Worm (Caenorhabditis elegans) whole organism, late embryonic: ENCODE data around the gene rol-3.

Experiments used
- C08G9.2 ChIP-seq: sonication (generic microtip); optimal IDR thresholded peaks from 2 replicates; lab custom pipeline; 2016; ENCODE audit warnings: mild to moderate bottlenecking, missing genetic modification characterization, moderate library complexity, missing compliant biosample characterization
- C38D4.7 ChIP-seq: fragments of 200-800 bp; sonication (Bioruptor generic); optimal IDR thresholded peaks from 2 replicates; lab custom pipeline; 2018; ENCODE audit warnings: mild to moderate bottlenecking, missing genetic modification characterization, moderate library complexity, missing compliant biosample characterization
- K02D7.2 ChIP-seq: sonication (generic microtip); optimal IDR thresholded peaks from 2 replicates; lab custom pipeline; 2017; ENCODE audit warnings: mild to moderate bottlenecking, missing genetic modification characterization, missing compliant biosample characterization
- K09A11.1 ChIP-seq: sonication (generic microtip); optimal IDR thresholded peaks from 2 replicates; lab custom pipeline; 2017; ENCODE audit warnings: antibody characterized with exemption, mild to moderate bottlenecking, missing genetic modification characterization, missing compliant biosample characterization; ENCODE audit not compliant: insufficient read depth
- T23F11.4 ChIP-seq: fragments of 200-800 bp; sonication (Bioruptor generic); optimal IDR thresholded peaks from 2 replicates; lab custom pipeline; 2018; ENCODE audit warnings: mild to moderate bottlenecking, missing genetic modification characterization, missing compliant biosample characterization
- ahr-1 ChIP-seq: sonication (generic microtip); optimal IDR thresholded peaks from 2 replicates; lab custom pipeline; 2016; ENCODE audit warnings: missing genetic modification characterization, missing compliant biosample characterization
- ama-1 ChIP-seq: fragments of 150-350 bp; optimal IDR thresholded peaks from 2 replicates; lab custom pipeline; 2014
- ceh-18 ChIP-seq: sonication (generic microtip); optimal IDR thresholded peaks from 2 replicates; lab custom pipeline; 2016; ENCODE audit warnings: missing genetic modification characterization, missing compliant biosample characterization
- ceh-19 ChIP-seq: fragments of 200-800 bp; sonication (Bioruptor generic); optimal IDR thresholded peaks from 2 replicates; lab custom pipeline; 2018; ENCODE audit warnings: mild to moderate bottlenecking, missing genetic modification characterization, missing compliant biosample characterization
- ceh-2 ChIP-seq: sonication (generic microtip); optimal IDR thresholded peaks from 2 replicates; lab custom pipeline; 2016; ENCODE audit warnings: missing genotype, missing genetic modification characterization, missing compliant biosample characterization
- ceh-22 ChIP-seq: sonication (generic microtip); optimal IDR thresholded peaks from 2 replicates; lab custom pipeline; 2017; ENCODE audit warnings: missing biosample characterization, missing genetic modification characterization
- ceh-30 ChIP-seq: fragments of 150-350 bp; optimal IDR thresholded peaks from 2 replicates; lab custom pipeline; 2014; ENCODE audit warnings: missing biosample characterization, missing genetic modification characterization
- ceh-31 ChIP-seq: sonication (generic microtip); optimal IDR thresholded peaks from 2 replicates; lab custom pipeline; 2016; ENCODE audit warnings: missing genetic modification characterization, missing compliant biosample characterization
- ceh-6 ChIP-seq: fragments of 200-800 bp; sonication (Bioruptor generic); optimal IDR thresholded peaks from 2 replicates; lab custom pipeline; 2018; ENCODE audit warnings: mild to moderate bottlenecking, missing genetic modification characterization, missing compliant biosample characterization
- che-1 ChIP-seq: sonication (generic microtip); optimal IDR thresholded peaks from 2 replicates; lab custom pipeline; 2016; ENCODE audit warnings: mild to moderate bottlenecking, missing genetic modification characterization, missing compliant biosample characterization
- dmd-4 ChIP-seq: sonication (generic microtip); optimal IDR thresholded peaks from 2 replicates; lab custom pipeline; 2016; ENCODE audit warnings: borderline replicate concordance, missing genetic modification characterization, missing compliant biosample characterization
- dve-1 ChIP-seq: sonication (generic microtip); optimal IDR thresholded peaks from 2 replicates; lab custom pipeline; 2017; ENCODE audit warnings: antibody characterized with exemption, mild to moderate bottlenecking, missing genetic modification characterization, missing compliant biosample characterization
- elt-4 ChIP-seq: sonication (generic microtip); optimal IDR thresholded peaks from 2 replicates; lab custom pipeline; 2016; ENCODE audit warnings: missing genetic modification characterization, missing compliant biosample characterization
- eyg-1 ChIP-seq: sonication (generic microtip); optimal IDR thresholded peaks from 2 replicates; lab custom pipeline; 2016; ENCODE audit warnings: missing genotype, missing genetic modification characterization, missing compliant biosample characterization
- fkh-6 ChIP-seq: sonication (generic microtip); optimal IDR thresholded peaks from 2 replicates; lab custom pipeline; 2016; ENCODE audit warnings: missing genetic modification characterization, missing compliant biosample characterization
- gmeb-2 ChIP-seq: sonication (generic microtip); optimal IDR thresholded peaks from 2 replicates; lab custom pipeline; 2016; ENCODE audit warnings: missing genetic modification characterization, inconsistent platforms, missing compliant biosample characterization
- hlh-15 ChIP-seq: sonication (generic microtip); optimal IDR thresholded peaks from 2 replicates; lab custom pipeline; 2016; ENCODE audit warnings: missing genetic modification characterization, missing compliant biosample characterization
- hlh-30 ChIP-seq: sonication (generic microtip); optimal IDR thresholded peaks from 2 replicates; lab custom pipeline; 2017; ENCODE audit warnings: antibody characterized with exemption, missing genetic modification characterization, missing compliant biosample characterization; ENCODE audit not compliant: insufficient read depth
- hlh-6 ChIP-seq: sonication (generic microtip); optimal IDR thresholded peaks from 2 replicates; lab custom pipeline; 2016; ENCODE audit warnings: missing genotype, missing genetic modification characterization, missing compliant biosample characterization
- hlh-8 ChIP-seq: sonication (generic microtip); optimal IDR thresholded peaks from 2 replicates; lab custom pipeline; 2016; ENCODE audit warnings: missing genotype, missing genetic modification characterization, missing compliant biosample characterization
- lim-6 ChIP-seq: sonication (generic microtip); optimal IDR thresholded peaks from 2 replicates; lab custom pipeline; 2016; ENCODE audit warnings: missing genetic modification characterization, missing compliant biosample characterization
- madf-2 ChIP-seq: sonication (generic microtip); optimal IDR thresholded peaks from 2 replicates; lab custom pipeline; 2017; ENCODE audit warnings: missing genetic modification characterization, missing compliant biosample characterization
- mec-3 ChIP-seq: sonication (generic microtip); optimal IDR thresholded peaks from 2 replicates; lab custom pipeline; 2016; ENCODE audit warnings: borderline replicate concordance, missing genetic modification characterization, missing compliant biosample characterization
- nfya-1 ChIP-seq: sonication (generic microtip); optimal IDR thresholded peaks from 2 replicates; lab custom pipeline; 2017; ENCODE audit warnings: missing genetic modification characterization, mild to moderate bottlenecking, missing compliant biosample characterization, antibody characterized with exemption, moderate library complexity
- nhr-11 ChIP-seq: fragments of 150-350 bp; optimal IDR thresholded peaks from 2 replicates; lab custom pipeline; 2014; ENCODE audit warnings: missing biosample characterization, missing genetic modification characterization
- nhr-232 ChIP-seq: sonication (generic microtip); optimal IDR thresholded peaks from 2 replicates; lab custom pipeline; 2016; ENCODE audit warnings: missing genetic modification characterization, missing compliant biosample characterization
- npax-4 ChIP-seq: sonication (generic microtip); optimal IDR thresholded peaks from 2 replicates; lab custom pipeline; 2016; ENCODE audit warnings: missing genetic modification characterization, missing compliant biosample characterization
- odd-2 ChIP-seq: sonication (generic microtip); optimal IDR thresholded peaks from 2 replicates; lab custom pipeline; 2017; ENCODE audit warnings: antibody characterized with exemption, mild to moderate bottlenecking, missing genetic modification characterization, missing compliant biosample characterization
- pat-9 ChIP-seq: fragments of 200-800 bp; sonication (Bioruptor generic); optimal IDR thresholded peaks from 2 replicates; lab custom pipeline; 2018; ENCODE audit warnings: mild to moderate bottlenecking, missing genetic modification characterization, moderate library complexity, missing compliant biosample characterization
- pax-1 ChIP-seq: fragments of 150-350 bp; optimal IDR thresholded peaks from 2 replicates; lab custom pipeline; 2014; ENCODE audit warnings: missing biosample characterization, missing genetic modification characterization
- pha-4 ChIP-seq: fragments of 150-350 bp; optimal IDR thresholded peaks from 2 replicates; lab custom pipeline; 2018; ENCODE audit warnings: missing biosample characterization, missing genetic modification reagents, missing genetic modification characterization
- pros-1 ChIP-seq: fragments of 150-350 bp; optimal IDR thresholded peaks from 2 replicates; lab custom pipeline; 2014; ENCODE audit warnings: missing biosample characterization, missing genetic modification reagents, missing genetic modification characterization
- ref-2 ChIP-seq: sonication (generic microtip); optimal IDR thresholded peaks from 2 replicates; lab custom pipeline; 2016; ENCODE audit warnings: missing genetic modification characterization, missing compliant biosample characterization
- rnt-1 ChIP-seq: sonication (generic microtip); optimal IDR thresholded peaks from 2 replicates; lab custom pipeline; 2016; ENCODE audit warnings: missing genetic modification characterization, missing compliant biosample characterization
- sdc-2 ChIP-seq: sonication (generic microtip); optimal IDR thresholded peaks from 2 replicates; lab custom pipeline; 2016; ENCODE audit warnings: missing genotype, missing genetic modification characterization, missing compliant biosample characterization
- sox-4 ChIP-seq: sonication (generic microtip); optimal IDR thresholded peaks from 2 replicates; lab custom pipeline; 2017; ENCODE audit warnings: mild to moderate bottlenecking, missing genetic modification characterization, inconsistent platforms, missing compliant biosample characterization
- syd-9 ChIP-seq: sonication (generic microtip); optimal IDR thresholded peaks from 2 replicates; lab custom pipeline; 2016; ENCODE audit warnings: mild to moderate bottlenecking, missing genetic modification characterization, moderate library complexity, missing compliant biosample characterization
- tbx-2 ChIP-seq: sonication (generic microtip); optimal IDR thresholded peaks from 2 replicates; lab custom pipeline; 2016; ENCODE audit warnings: missing genetic modification characterization, missing compliant biosample characterization
- tbx-7 ChIP-seq: sonication (generic microtip); optimal IDR thresholded peaks from 2 replicates; lab custom pipeline; 2016; ENCODE audit warnings: missing genotype, missing genetic modification characterization, missing compliant biosample characterization
- unc-3 ChIP-seq, 2 experiments: fragments of 200-800 bp in 1 of 2; sonication (Bioruptor generic) in 1 of 2; sonication (generic microtip) in 1 of 2; conservative IDR thresholded peaks in 1 of 2; optimal IDR thresholded peaks in 1 of 2; 2 replicates each; pipeline versions ENCODE4 v1.3.6 to Lab custom; 2016 to 2022; ENCODE audit warnings: missing compliant biosample characterization in 2 of 2, missing genetic modification characterization in 2 of 2, missing genetic modification reagents in 1 of 2
- ztf-16 ChIP-seq: sonication (generic microtip); optimal IDR thresholded peaks from 2 replicates; lab custom pipeline; 2017; ENCODE audit warnings: missing genetic modification characterization, missing compliant biosample characterization

rol-3 gene

ce11 chrV:8239928-8240327 is 1.7 kb upstream of the rol-3 start, which contains the start of gene C16D9.3:
TSS of gene C16D9.3 (minus strand) at chrV:8240028.
- no peak for TF ChIP-seq dve-1
- TF ChIP-seq elt-4 (tag; lab: Kevin White, UChicago): no peak
- TF ChIP-seq tbx-7 (tag; lab: Kevin White, UChicago): no peak
- TF ChIP-seq ceh-18 (tag; lab: Kevin White, UChicago): no peak
- no peak for TF ChIP-seq ceh-31 (tag; lab: Kevin White, UChicago)
- no peak for TF ChIP-seq pros-1 (tag; lab: Kevin White, UChicago)
- no peak for TF ChIP-seq odd-2 (tag; lab: Kevin White, UChicago)
- TF ChIP-seq K02D7.2 (tag; lab: Kevin White, UChicago): no peak
- TF ChIP-seq mec-3: no peak
- TF ChIP-seq sox-4 (tag; lab: Kevin White, UChicago): no peak
- TF ChIP-seq hlh-15: no peak
- TF ChIP-seq ceh-22: no peak
- TF ChIP-seq eyg-1 (tag; lab: Kevin White, UChicago): no peak
- TF ChIP-seq syd-9 (tag; lab: Kevin White, UChicago): no peak
- no peak for TF ChIP-seq C38D4.7 (GFP tag; lab: Kevin White, UChicago)
- TF ChIP-seq ahr-1 (tag; lab: Kevin White, UChicago): no peak
- no peak for TF ChIP-seq pax-1 (tag; lab: Kevin White, UChicago)
- no peak for TF ChIP-seq madf-2 (tag; lab: Kevin White, UChicago)

ce11 chrV:8235331-8235730 is 2.9 kb downstream of the rol-3 start:
- no peak for TF ChIP-seq dmd-4
- TF ChIP-seq rnt-1 (tag; lab: Kevin White, UChicago): no peak
- peak; percentile 16 for TF ChIP-seq ceh-6 (GFP tag; lab: Kevin White, UChicago)
- TF ChIP-seq T23F11.4 (GFP tag; lab: Kevin White, UChicago): no peak
- no peak for TF ChIP-seq mec-3
- TF ChIP-seq nhr-232 (tag; lab: Kevin White, UChicago): peak; percentile 46
- TF ChIP-seq hlh-8: no peak
- no peak for TF ChIP-seq K02D7.2 (tag; lab: Kevin White, UChicago)
- TF ChIP-seq ama-1 (lab: Kevin White, UChicago): no peak
- TF ChIP-seq lim-6: no peak
- TF ChIP-seq npax-4 (tag; lab: Kevin White, UChicago): no peak
- TF ChIP-seq ztf-16 (tag; lab: Kevin White, UChicago): no peak
- TF ChIP-seq ref-2 (tag; lab: Kevin White, UChicago): peak; percentile 52
- no peak for TF ChIP-seq unc-3 (GFP tag; conservative IDR thresholded peaks at IDR 0.05; lab: Robert Waterston, UW)
- TF ChIP-seq unc-3 (tag; optimal IDR thresholded peaks at IDR 0.05; lab: Kevin White, UChicago): no peak
- TF ChIP-seq sox-4 (tag; lab: Kevin White, UChicago): no peak
- TF ChIP-seq hlh-30 (tag; lab: Kevin White, UChicago): peak; percentile 1
- peak; percentile 3 for TF ChIP-seq sdc-2
- TF ChIP-seq fkh-6 (tag; lab: Kevin White, UChicago): no peak
- TF ChIP-seq K09A11.1 (tag; lab: Kevin White, UChicago): no peak
- TF ChIP-seq che-1: no peak
- TF ChIP-seq gmeb-2: no peak

DNA sequence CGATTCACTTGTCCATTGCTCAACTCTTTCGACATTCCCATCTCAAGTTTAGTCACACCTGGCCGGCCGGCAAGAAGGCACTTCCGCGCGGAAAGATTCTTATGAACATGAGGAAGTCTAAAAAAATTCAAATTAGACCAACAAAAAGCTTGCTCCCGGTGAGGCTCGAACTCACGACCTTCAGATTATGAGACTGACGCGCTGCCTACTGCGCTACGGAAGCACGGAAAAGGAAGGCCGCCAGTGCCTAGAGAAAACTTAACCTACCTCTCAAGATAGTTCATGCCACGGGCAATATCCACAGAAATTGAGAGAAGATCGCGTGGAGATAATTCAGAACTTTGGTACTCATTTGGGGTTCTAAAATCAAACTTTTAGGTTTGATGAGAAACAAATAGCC is 8.2 kb downstream of the rol-3 start:
- TF ChIP-seq dmd-4 (no peak), hlh-6 (peak; percentile 20), ceh-6 (GFP tag; lab: Kevin White, UChicago) (no peak), C08G9.2 (tag; lab: Kevin White, UChicago) (peak; percentile 23), che-1 (peak; percentile 23)

DNA sequence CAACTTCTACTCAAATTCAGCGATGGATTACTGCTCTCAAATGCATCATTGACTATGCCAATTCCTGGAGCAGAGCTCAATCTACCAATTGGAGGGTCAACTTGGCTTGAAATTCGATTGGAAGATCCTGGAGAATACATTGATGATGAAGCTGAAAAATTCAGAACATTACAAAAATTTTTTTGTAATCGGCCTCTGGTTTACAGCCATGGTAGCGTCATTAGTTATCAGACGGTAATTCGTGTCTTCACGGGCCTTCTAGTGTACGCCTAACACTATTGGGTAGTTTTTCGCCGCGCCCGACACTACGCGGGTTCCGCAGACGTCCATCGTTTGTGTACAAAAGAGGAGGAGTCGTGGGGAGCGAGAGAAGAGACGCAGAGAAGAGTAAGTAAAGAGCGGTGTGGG is 9.5 kb downstream of the rol-3 start:
- TF ChIP-seq dmd-4 (no peak), eyg-1 (tag; lab: Kevin White, UChicago) (no peak), rnt-1 (tag; lab: Kevin White, UChicago) (peak; percentile 33), ref-2 (tag; lab: Kevin White, UChicago) (peak; percentile 17), tbx-2 (tag; lab: Kevin White, UChicago) (peak; percentile 17), ceh-30 (peak; percentile 12), pros-1 (tag; lab: Kevin White, UChicago) (no peak), nfya-1 (tag; lab: Kevin White, UChicago) (peak; percentile 49), mec-3 (no peak), gmeb-2 (no peak), ceh-18 (tag; lab: Kevin White, UChicago) (peak; percentile 10), pat-9 (tag; lab: Kevin White, UChicago) (no peak), C08G9.2 (tag; lab: Kevin White, UChicago) (peak; percentile 26), lim-6 (no peak), ceh-19 (GFP tag; lab: Kevin White, UChicago) (no peak), nhr-11 (no peak), ceh-31 (tag; lab: Kevin White, UChicago) (peak; percentile 27), ceh-2 (tag; lab: Kevin White, UChicago) (peak; percentile 7), syd-9 (tag; lab: Kevin White, UChicago) (peak; percentile 15), pha-4 (tag; lab: Kevin White, UChicago) (no peak), sdc-2 (no peak)
